Worm (Caenorhabditis elegans) whole organism, L4/young adult: ENCODE measurements around the gene C53A3.3.
"Not testable (repeated sequence)": the region's sequence is repeated elsewhere in the genome, so short reads cannot be mapped to it uniquely, and the experiment has no call there.

ENCODE experiments used
- W03F9.2 ChIP-seq: fragments of 150-350 bp; optimal IDR thresholded peaks from 2 replicates; lab custom pipeline; 2014; ENCODE audit warnings: missing biosample characterization, missing genetic modification characterization
- dao-5 ChIP-seq: sonication (generic microtip); optimal IDR thresholded peaks from 2 replicates; lab custom pipeline; 2016; ENCODE audit warnings: missing genotype, missing genetic modification characterization, moderate library complexity, missing compliant biosample characterization
- him-1 ChIP-seq: sonication (generic microtip); optimal IDR thresholded peaks from 2 replicates; lab custom pipeline; 2016; ENCODE audit warnings: missing genotype, missing genetic modification reagents, missing genetic modification characterization, missing compliant biosample characterization

The C53A3.3 gene

DNA sequence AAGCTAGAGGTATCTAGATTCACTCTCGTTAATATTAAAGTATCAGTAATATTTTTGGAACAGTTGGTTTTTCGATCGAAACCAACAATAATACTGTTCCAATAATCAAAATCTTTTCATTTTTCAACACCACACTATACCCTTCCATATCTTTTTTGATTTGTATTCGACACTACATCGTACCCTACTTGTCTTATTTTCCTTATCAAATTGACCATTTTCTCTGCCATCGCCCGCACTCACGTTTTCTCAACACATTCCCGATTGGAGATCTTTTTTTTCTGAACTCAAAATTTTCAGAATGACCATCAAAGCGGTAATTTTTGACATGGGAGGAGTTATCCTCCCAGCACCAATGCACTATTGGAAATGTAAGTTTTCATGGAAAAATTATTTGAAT is 8.8 kb upstream of the C53A3.3 start, which contains the start of gene acds-10:
TSS of gene acds-10 (plus strand) at position 301 of the 400 bp plus-strand sequence.
- no peak for TF ChIP-seq dao-5 (tag; lab: Kevin White, UChicago)
- no peak for TF ChIP-seq W03F9.2 (tag; lab: Kevin White, UChicago)

DNA sequence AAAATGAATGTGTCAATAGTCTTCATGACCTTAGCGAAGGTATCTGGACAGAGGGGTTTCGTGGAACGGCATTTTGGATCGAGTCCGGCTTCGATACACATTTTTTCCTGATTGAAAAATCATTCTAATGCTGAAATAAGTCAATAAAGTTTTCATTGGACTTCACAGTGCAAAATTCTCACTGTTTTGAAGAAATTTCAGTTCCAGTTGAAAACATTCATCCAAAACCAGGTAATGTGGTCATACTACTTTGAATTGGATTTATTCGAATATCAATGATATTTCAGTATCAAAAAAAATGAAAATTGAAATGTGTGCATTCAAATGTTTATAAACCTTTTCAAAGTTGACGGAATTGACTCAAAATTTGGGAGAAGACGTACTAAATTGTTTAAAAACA is 2.9 kb upstream of the C53A3.3 start, which contains the start of gene pgph-1:
TSS of gene pgph-1 (minus strand) at position 101 of the 400 bp plus-strand sequence.
- TF ChIP-seq him-1 (tag; lab: Kevin White, UChicago) (no peak), W03F9.2 (tag; lab: Kevin White, UChicago) (no peak), dao-5 (tag; lab: Kevin White, UChicago) (no peak)

DNA sequence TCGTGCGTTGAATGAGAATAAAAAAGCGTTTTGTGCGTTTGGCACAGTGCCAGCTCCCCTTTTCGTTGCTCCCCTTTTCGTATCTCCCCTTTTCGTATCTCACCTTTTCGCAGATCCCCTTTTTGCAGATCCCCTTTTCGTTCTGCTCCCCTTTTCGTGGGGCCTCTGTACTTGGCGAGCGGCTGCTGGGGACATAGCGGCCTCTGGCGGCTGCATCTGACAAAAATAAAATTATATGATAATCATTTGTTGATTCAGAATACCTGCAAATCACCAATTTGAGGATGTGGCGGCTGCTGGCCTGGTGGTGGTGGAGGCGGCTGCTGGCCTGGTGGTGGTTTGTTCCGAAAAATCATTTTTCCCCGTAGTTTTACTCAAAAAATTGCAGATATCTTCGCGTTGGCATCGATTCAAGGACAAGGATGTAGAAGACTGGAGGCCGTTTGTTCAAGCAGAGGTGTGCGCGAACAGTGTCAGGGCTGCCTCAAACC is 1.0 kb upstream of the C53A3.3 start, which contains the start of gene K09H11.11:
TSS of gene K09H11.11 (minus strand) at position 51 of the 491 bp plus-strand sequence.
- TF ChIP-seq him-1, W03F9.2, dao-5 (tag; lab: Kevin White, UChicago): not testable (repeated sequence)

ce11 chrV:5758780-5759179 is 2.5 kb downstream of the C53A3.3 start, which contains the start of gene C53A3.4:
TSS of gene C53A3.4 (minus strand) at chrV:5758880.
- TF ChIP-seq W03F9.2 (tag; lab: Kevin White, UChicago) = no peak
- no peak for TF ChIP-seq him-1 (tag; lab: Kevin White, UChicago)
- no peak for TF ChIP-seq dao-5 (tag; lab: Kevin White, UChicago)

DNA sequence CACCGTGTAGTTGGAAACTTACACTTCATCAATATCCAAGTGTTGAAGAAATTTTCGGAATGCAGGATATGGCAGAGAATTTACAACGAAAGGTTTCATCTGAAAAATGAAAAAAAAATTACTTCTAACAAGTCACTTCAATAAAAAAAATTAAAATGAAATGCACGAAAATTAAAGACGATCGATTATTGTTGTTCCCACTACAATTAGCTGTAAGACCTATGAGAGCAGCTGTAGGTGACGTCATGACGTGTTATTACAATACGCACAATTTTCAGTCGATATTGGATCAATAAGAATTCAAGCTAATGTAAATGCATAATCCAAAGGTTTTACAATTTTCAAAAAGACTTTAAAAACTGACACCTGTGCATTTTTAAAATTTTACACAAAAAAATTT is 3.8 kb downstream of the C53A3.3 start, which contains the start of gene C53A3.1:
TSS of gene C53A3.1 (minus strand) at position 101 of the 400 bp plus-strand sequence.
- no peak for TF ChIP-seq W03F9.2 (tag; lab: Kevin White, UChicago)
- TF ChIP-seq him-1 (tag; lab: Kevin White, UChicago) = no peak
- TF ChIP-seq dao-5 (tag; lab: Kevin White, UChicago) = no peak

DNA sequence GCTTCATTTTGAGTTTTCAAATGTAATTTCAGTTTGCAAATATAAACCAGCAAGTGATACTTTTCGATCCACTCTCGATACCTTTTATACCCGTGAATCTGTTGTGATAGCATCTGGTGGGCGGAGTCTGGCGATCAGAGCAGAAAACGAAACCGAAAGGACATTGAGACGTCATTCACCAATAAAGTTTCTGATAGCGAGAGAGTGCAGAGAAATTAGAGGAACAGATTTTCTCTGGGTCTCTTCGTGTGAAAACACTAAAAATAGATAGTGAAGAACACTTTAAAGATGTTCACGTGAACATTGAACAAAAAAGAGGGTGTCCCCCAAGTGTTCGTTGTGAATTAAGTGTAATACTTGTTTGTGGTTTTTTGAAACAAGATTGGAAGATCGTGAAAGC is 7.5 kb downstream of the C53A3.3 start, which contains the start of gene pgph-3:
TSS of gene pgph-3 (minus strand) at position 60 of the 400 bp plus-strand sequence.
- TF ChIP-seq W03F9.2 (tag; lab: Kevin White, UChicago) (peak; percentile 25), him-1 (tag; lab: Kevin White, UChicago) (no peak)

DNA sequence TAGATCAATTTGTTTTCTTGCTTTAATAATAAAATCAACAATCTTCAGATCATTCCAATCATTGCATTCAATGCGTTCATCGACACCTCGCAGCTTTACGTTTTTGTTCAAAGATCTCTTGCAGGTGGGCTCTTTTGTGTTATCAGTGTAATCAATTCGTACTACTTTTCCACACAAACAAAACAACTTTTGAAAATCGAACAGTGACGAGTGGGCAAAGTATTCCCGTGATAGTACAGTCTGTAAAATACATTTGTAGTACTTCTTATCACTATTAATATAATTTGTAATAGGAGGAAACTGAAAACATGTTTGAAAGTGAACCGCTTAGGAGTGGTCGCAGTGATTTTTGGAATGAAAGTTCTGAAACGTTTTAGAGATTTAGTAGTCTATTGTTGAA is 8.8 kb downstream of the C53A3.3 start, which contains the start of gene pgph-2:
TSS of gene pgph-2 (plus strand) at position 47 of the 400 bp plus-strand sequence.
- TF ChIP-seq W03F9.2 (tag; lab: Kevin White, UChicago) (no peak), him-1 (tag; lab: Kevin White, UChicago) (no peak), dao-5 (tag; lab: Kevin White, UChicago) (no peak)

DNA sequence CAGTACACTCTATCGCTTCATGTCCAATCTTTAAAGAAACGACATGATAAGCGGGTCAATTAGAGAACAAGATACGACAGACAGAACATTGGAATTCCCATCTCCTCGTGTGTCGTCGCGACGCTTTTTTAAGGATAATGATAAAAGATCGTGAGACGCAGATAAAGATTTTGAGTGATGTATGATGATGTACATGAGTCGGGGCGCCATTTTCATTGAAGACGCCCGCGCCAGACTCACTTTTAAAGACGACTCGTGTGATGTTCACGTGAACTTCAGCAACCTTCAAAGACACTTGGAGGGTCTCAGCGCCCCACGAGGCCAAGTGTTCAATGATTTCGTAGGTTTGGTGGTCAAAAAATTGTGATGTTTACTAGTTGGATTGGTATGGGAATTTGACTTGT is 12.0 kb downstream of the C53A3.3 start:
- TF ChIP-seq W03F9.2 (tag; lab: Kevin White, UChicago) (no peak), dao-5 (tag; lab: Kevin White, UChicago) (no peak), him-1 (tag; lab: Kevin White, UChicago) (no peak)

DNA sequence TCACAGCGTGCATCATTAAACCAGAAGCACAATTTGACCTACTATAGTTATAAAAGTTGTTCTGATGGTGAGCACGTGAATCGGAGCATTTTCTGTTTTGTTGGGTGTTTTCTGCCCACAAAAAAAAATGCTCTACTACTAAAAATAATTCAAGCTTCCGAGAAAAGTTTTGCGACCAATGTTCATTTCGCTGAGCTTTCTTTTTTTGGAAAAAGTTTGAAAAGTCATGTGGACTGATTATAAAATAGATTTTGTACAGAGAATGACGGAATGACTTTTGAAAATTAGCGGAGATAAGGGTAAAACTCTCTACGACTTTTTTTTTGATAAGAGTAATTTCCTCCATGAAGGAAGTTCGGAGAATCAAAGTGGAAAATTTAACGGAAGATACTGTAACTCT is 13.2 kb downstream of the C53A3.3 start:
- no peak for TF ChIP-seq W03F9.2 (tag; lab: Kevin White, UChicago)
- TF ChIP-seq dao-5 (tag; lab: Kevin White, UChicago) = no peak
- TF ChIP-seq him-1 (tag; lab: Kevin White, UChicago) = no peak

ce11 chrV:5769999-5770398 is 13.7 kb downstream of the C53A3.3 start:
- TF ChIP-seq him-1 (tag; lab: Kevin White, UChicago) (no peak), W03F9.2 (tag; lab: Kevin White, UChicago) (no peak), dao-5 (tag; lab: Kevin White, UChicago) (no peak)

DNA sequence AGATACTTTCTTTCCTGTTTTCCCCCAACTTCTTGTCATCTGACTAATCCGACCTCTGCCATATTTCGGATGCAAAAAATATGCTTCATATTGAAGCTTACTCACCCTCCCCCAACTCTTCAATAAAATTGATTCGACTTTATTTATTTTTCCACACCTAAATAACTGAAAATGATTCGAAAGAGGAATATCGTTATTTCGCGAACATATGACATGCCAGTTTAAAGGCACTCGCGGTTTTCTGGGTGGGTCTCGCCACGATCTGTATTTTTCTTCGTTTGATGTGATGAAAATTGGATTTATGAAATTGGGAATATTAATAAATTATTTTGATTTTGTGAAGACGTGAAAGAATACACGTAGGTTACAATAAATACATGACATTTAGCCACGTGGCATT is 15.3 kb downstream of the C53A3.3 start, which contains the start of gene F44E7.3:
TSS of gene F44E7.3 (plus strand) at position 319 of the 400 bp plus-strand sequence.
- TF ChIP-seq W03F9.2 (tag; lab: Kevin White, UChicago) = no peak
- no peak for TF ChIP-seq him-1 (tag; lab: Kevin White, UChicago)
- no peak for TF ChIP-seq dao-5 (tag; lab: Kevin White, UChicago)

- no peak for TF ChIP-seq him-1 (tag; lab: Kevin White, UChicago)
- no peak for TF ChIP-seq dao-5 (tag; lab: Kevin White, UChicago)
- TF ChIP-seq W03F9.2 (tag; lab: Kevin White, UChicago) = no peak
Measured at ce11 chrV:5772503-5772902, 16.2 kb downstream of the C53A3.3 start.

- no peak for TF ChIP-seq him-1 (tag; lab: Kevin White, UChicago)
- TF ChIP-seq W03F9.2 (tag; lab: Kevin White, UChicago) = no peak
- no peak for TF ChIP-seq dao-5 (tag; lab: Kevin White, UChicago)
Measured at ce11 chrV:5774137-5774536, 17.8 kb downstream of the C53A3.3 start.

DNA sequence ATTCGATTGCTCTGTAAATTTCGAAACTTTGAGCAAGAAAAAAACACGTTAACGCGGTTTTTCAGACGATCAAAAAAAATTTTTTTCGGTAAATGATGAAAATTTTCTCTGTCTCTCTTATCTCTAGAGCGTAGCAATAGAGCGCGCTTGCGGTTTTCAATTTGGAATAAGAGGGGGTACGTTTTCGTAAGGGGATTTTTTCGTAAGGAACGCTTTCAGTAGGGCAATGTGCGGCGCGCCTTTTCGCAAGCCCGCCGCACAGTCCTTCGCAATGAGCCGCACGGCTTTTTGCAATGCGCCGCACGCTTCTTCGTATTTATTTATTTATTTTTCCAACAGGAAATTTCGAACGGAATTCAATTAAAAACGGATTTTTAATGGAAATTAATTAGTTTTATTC is 20.6 kb downstream of the C53A3.3 start, which contains the start of gene F44E7.4:
TSS of gene F44E7.4 (minus strand) at position 13 of the 400 bp plus-strand sequence.
- not testable (repeated sequence) for TF ChIP-seq dao-5, him-1, W03F9.2 (tag; lab: Kevin White, UChicago)
